Worm (Caenorhabditis elegans) whole organism, young adult: Measurements from ENCODE around the gene acn-1.
A peak's percentile ranks its signal among the peaks of the same experiment; 100 is the strongest.

ENCODE experiments used
- B0019.2 ChIP-seq: fragments of 200-800 bp; sonication (Bioruptor generic); conservative IDR thresholded peaks from 2 replicates; pipeline ENCODE4 v1.3.6; 2022; ENCODE audit warnings: missing genetic modification reagents, missing genetic modification characterization, missing compliant biosample characterization
- B0336.3 ChIP-seq: fragments of 200-800 bp; sonication (Bioruptor generic); IDR thresholded peaks from 2 replicates; pipeline ENCODE4 v1.3.6; 2022; ENCODE audit warnings: missing genetic modification characterization, missing compliant biosample characterization
- F10E7.11 ChIP-seq: sonication (generic microtip); optimal IDR thresholded peaks from 2 replicates; lab custom pipeline; 2017; ENCODE audit warnings: mild to moderate bottlenecking, missing genetic modification characterization, moderate library complexity, missing compliant biosample characterization
- F49E8.2 ChIP-seq: sonication (generic microtip); optimal IDR thresholded peaks from 3 replicates; lab custom pipeline; 2017; ENCODE audit warnings: missing genetic modification characterization, mild to moderate bottlenecking, missing compliant biosample characterization, antibody characterized with exemption, moderate library complexity; ENCODE audit not compliant: insufficient read depth
- F57A8.1 ChIP-seq: fragments of 200-800 bp; sonication (Bioruptor generic); optimal IDR thresholded peaks from 2 replicates; lab custom pipeline; 2018; ENCODE audit warnings: mild to moderate bottlenecking, missing genetic modification characterization, moderate library complexity, missing compliant biosample characterization
- K11D2.4 ChIP-seq: fragments of 200-800 bp; sonication (Bioruptor generic); IDR thresholded peaks from 2 replicates; pipeline ENCODE4 v1.3.6; 2022; ENCODE audit warnings: missing genetic modification reagents, missing genetic modification characterization, missing compliant biosample characterization
- T07F8.4 ChIP-seq: sonication (generic microtip); optimal IDR thresholded peaks from 2 replicates; lab custom pipeline; 2016; ENCODE audit warnings: mild to moderate bottlenecking, missing genetic modification characterization, moderate library complexity, missing compliant biosample characterization
- T26A5.8 ChIP-seq: sonication (generic microtip); optimal IDR thresholded peaks from 2 replicates; lab custom pipeline; 2016; ENCODE audit warnings: missing genetic modification characterization, missing compliant biosample characterization
- Y53F4B.3 ChIP-seq: fragments of 200-800 bp; sonication (Bioruptor generic); IDR thresholded peaks from 2 replicates; pipeline ENCODE4 v1.3.6; 2022; ENCODE audit warnings: missing genetic modification reagents, missing genetic modification characterization, missing compliant biosample characterization
- Y56A3A.18 ChIP-seq: fragments of 200-800 bp; sonication (Bioruptor generic); IDR thresholded peaks from 2 replicates; pipeline ENCODE4 v1.3.6; 2022; ENCODE audit warnings: missing genetic modification reagents, missing genetic modification characterization, missing compliant biosample characterization
- ZK185.1 ChIP-seq: sonication (generic microtip); optimal IDR thresholded peaks from 2 replicates; lab custom pipeline; 2016; ENCODE audit warnings: mild to moderate bottlenecking, missing genetic modification characterization, missing compliant biosample characterization; ENCODE audit not compliant: poor library complexity, severe bottlenecking
- bed-1 ChIP-seq: fragments of 200-800 bp; sonication (Bioruptor generic); IDR thresholded peaks from 2 replicates; pipeline ENCODE4 v1.3.6; 2022; ENCODE audit warnings: missing genetic modification reagents, missing genetic modification characterization, missing compliant biosample characterization
- bed-2 ChIP-seq: fragments of 200-800 bp; sonication (Bioruptor generic); IDR thresholded peaks from 2 replicates; pipeline ENCODE4 v1.3.6; 2022; ENCODE audit warnings: missing genetic modification reagents, missing genetic modification characterization, missing compliant biosample characterization
- ceh-40 ChIP-seq: fragments of 200-800 bp; sonication (Bioruptor generic); IDR thresholded peaks from 2 replicates; pipeline ENCODE4 v1.3.6; 2022; ENCODE audit warnings: missing genetic modification characterization, missing compliant biosample characterization
- chd-7 ChIP-seq: sonication (generic microtip); optimal IDR thresholded peaks from 2 replicates; lab custom pipeline; 2016; ENCODE audit warnings: mild to moderate bottlenecking, missing genetic modification characterization, moderate library complexity, missing compliant biosample characterization
- dox-1 ChIP-seq: fragments of 200-800 bp; sonication (Bioruptor generic); IDR thresholded peaks from 2 replicates; pipeline ENCODE4 v1.3.6; 2022; ENCODE audit warnings: missing genetic modification reagents, missing genetic modification characterization, missing compliant biosample characterization
- dpff-1 ChIP-seq: sonication (generic microtip); optimal IDR thresholded peaks from 2 replicates; lab custom pipeline; 2017; ENCODE audit warnings: mild to moderate bottlenecking, missing genetic modification characterization, missing compliant biosample characterization
- dpl-1 ChIP-seq: fragments of 150-350 bp; optimal IDR thresholded peaks from 2 replicates; lab custom pipeline; 2014; ENCODE audit warnings: missing biosample characterization, missing genetic modification reagents, missing genetic modification characterization
- efl-1 ChIP-seq: fragments of 150-350 bp; optimal IDR thresholded peaks from 2 replicates; lab custom pipeline; 2014; ENCODE audit warnings: missing biosample characterization, missing genetic modification reagents, missing genetic modification characterization
- egrh-3 ChIP-seq: fragments of 200-800 bp; sonication (Bioruptor generic); IDR thresholded peaks from 2 replicates; pipeline ENCODE4 v1.3.6; 2022; ENCODE audit warnings: missing genetic modification reagents, missing genetic modification characterization, missing compliant biosample characterization
- fkh-3 ChIP-seq: sonication (generic microtip); optimal IDR thresholded peaks from 2 replicates; lab custom pipeline; 2016; ENCODE audit warnings: mild to moderate bottlenecking, missing genetic modification characterization, missing compliant biosample characterization
- gei-17 ChIP-seq: fragments of 200-800 bp; sonication (Bioruptor generic); optimal IDR thresholded peaks from 2 replicates; lab custom pipeline; 2018; ENCODE audit warnings: mild to moderate bottlenecking, missing genetic modification characterization, missing compliant biosample characterization
- hlh-12 ChIP-seq: sonication (generic microtip); optimal IDR thresholded peaks from 2 replicates; lab custom pipeline; 2016; ENCODE audit warnings: missing genetic modification characterization, missing compliant biosample characterization
- hrde-1 ChIP-seq: sonication (generic microtip); optimal IDR thresholded peaks from 2 replicates; lab custom pipeline; 2016; ENCODE audit warnings: missing genetic modification characterization, mild to moderate bottlenecking, missing compliant biosample characterization, moderate library complexity, missing genotype, missing genetic modification reagents, borderline replicate concordance
- let-526 ChIP-seq: fragments of 200-800 bp; sonication (Bioruptor generic); IDR thresholded peaks from 2 replicates; pipeline ENCODE4 v1.3.6; 2022; ENCODE audit warnings: missing genetic modification reagents, missing genetic modification characterization, missing compliant biosample characterization
- let-607 ChIP-seq, 2 experiments: fragments of 200-800 bp in 1 of 2; sonication (Bioruptor generic) in 1 of 2; sonication (generic microtip) in 1 of 2; optimal IDR thresholded peaks; 2 replicates each; lab custom pipeline; 2016 to 2018; ENCODE audit warnings: mild to moderate bottlenecking in 2 of 2, missing compliant biosample characterization in 2 of 2, missing genetic modification characterization in 2 of 2, moderate library complexity in 2 of 2, missing genotype in 1 of 2
- lin-26 ChIP-seq: fragments of 200-800 bp; sonication (Bioruptor generic); IDR thresholded peaks from 2 replicates; pipeline ENCODE4 v1.3.6; 2022; ENCODE audit warnings: missing genetic modification reagents, missing genetic modification characterization, missing compliant biosample characterization
- lin-35 ChIP-seq, 3 experiments: fragments of 150-350 bp in 2 of 3; sonication (generic microtip) in 1 of 3; optimal IDR thresholded peaks; 2 replicates each; lab custom pipeline; 2014 to 2018; ENCODE audit warnings: missing biosample characterization in 3 of 3, missing genetic modification characterization in 3 of 3, missing genetic modification reagents in 3 of 3
- lin-40 ChIP-seq: sonication (generic microtip); optimal IDR thresholded peaks from 2 replicates; lab custom pipeline; 2016; ENCODE audit warnings: missing genetic modification characterization, mild to moderate bottlenecking, missing compliant biosample characterization, missing genotype, missing genetic modification reagents
- lin-54 ChIP-seq: fragments of 200-800 bp; sonication (Bioruptor generic); optimal IDR thresholded peaks from 2 replicates; lab custom pipeline; 2018; ENCODE audit warnings: mild to moderate bottlenecking, missing genetic modification characterization, missing compliant biosample characterization
- lsy-27 ChIP-seq: sonication (generic microtip); optimal IDR thresholded peaks from 2 replicates; lab custom pipeline; 2017; ENCODE audit warnings: missing genetic modification characterization, mild to moderate bottlenecking, missing compliant biosample characterization, antibody characterized with exemption, missing genotype, borderline replicate concordance; ENCODE audit not compliant: insufficient read depth
- madf-6 ChIP-seq: fragments of 200-800 bp; sonication (Bioruptor generic); IDR thresholded peaks from 2 replicates; pipeline ENCODE4 v1.3.6; 2022; ENCODE audit warnings: missing genetic modification reagents, missing genetic modification characterization, missing compliant biosample characterization
- madf-8 ChIP-seq: fragments of 200-800 bp; sonication (Bioruptor generic); conservative IDR thresholded peaks from 2 replicates; pipeline ENCODE4 v1.3.6; 2022; ENCODE audit warnings: missing genetic modification reagents, missing genetic modification characterization, missing compliant biosample characterization
- mes-4 ChIP-seq: sonication (generic microtip); optimal IDR thresholded peaks from 2 replicates; lab custom pipeline; 2016; ENCODE audit warnings: missing genotype, missing genetic modification characterization, missing compliant biosample characterization
- nfya-1 ChIP-seq: sonication (generic microtip); optimal IDR thresholded peaks from 2 replicates; lab custom pipeline; 2017; ENCODE audit warnings: antibody characterized with exemption, missing compliant biosample characterization, missing genetic modification characterization, borderline replicate concordance; ENCODE audit not compliant: insufficient read depth
- nfyb-1 ChIP-seq: fragments of 200-800 bp; sonication (Bioruptor generic); IDR thresholded peaks from 2 replicates; pipeline ENCODE4 v1.3.6; 2022; ENCODE audit warnings: missing genetic modification reagents, missing genetic modification characterization, missing compliant biosample characterization
- nhr-120 ChIP-seq: fragments of 200-800 bp; sonication (Bioruptor generic); IDR thresholded peaks from 2 replicates; pipeline ENCODE4 v1.3.6; 2022; ENCODE audit warnings: missing genetic modification characterization, missing compliant biosample characterization
- nhr-80 ChIP-seq: sonication (generic microtip); optimal IDR thresholded peaks from 2 replicates; lab custom pipeline; 2016; ENCODE audit warnings: missing genetic modification characterization, missing compliant biosample characterization
- pbrm-1 ChIP-seq: fragments of 200-800 bp; sonication (Bioruptor generic); IDR thresholded peaks from 2 replicates; pipeline ENCODE4 v1.3.6; 2022; ENCODE audit warnings: missing genetic modification reagents, missing genetic modification characterization, missing compliant biosample characterization
- rec-8 ChIP-seq, 2 experiments: sonication (generic microtip); optimal IDR thresholded peaks; 2 replicates each; lab custom pipeline; 2016; ENCODE audit warnings: mild to moderate bottlenecking in 2 of 2, missing genetic modification characterization in 2 of 2, missing genetic modification reagents in 2 of 2, missing genotype in 2 of 2, missing biosample characterization in 1 of 2, missing compliant biosample characterization in 1 of 2, moderate library complexity in 1 of 2
- rpc-1 ChIP-seq, 2 experiments: fragments of 150-350 bp in 1 of 2; sonication (generic microtip) in 1 of 2; optimal IDR thresholded peaks; 2 replicates each; lab custom pipeline; 2014 to 2018; ENCODE audit warnings: missing biosample characterization in 1 of 2, missing genetic modification characterization in 1 of 2, missing genetic modification reagents in 1 of 2, missing genotype in 1 of 2
- sdz-38 ChIP-seq: sonication (generic microtip); optimal IDR thresholded peaks from 2 replicates; lab custom pipeline; 2016; ENCODE audit warnings: missing genotype, missing genetic modification characterization, missing compliant biosample characterization
- tbx-9 ChIP-seq: sonication (generic microtip); optimal IDR thresholded peaks from 2 replicates; lab custom pipeline; 2016; ENCODE audit warnings: borderline replicate concordance, missing genetic modification characterization, inconsistent platforms, missing compliant biosample characterization
- zfh-2 ChIP-seq: fragments of 200-800 bp; sonication (Bioruptor generic); conservative IDR thresholded peaks from 2 replicates; pipeline ENCODE4 v1.3.6; 2022; ENCODE audit warnings: missing genetic modification reagents, missing genetic modification characterization, missing compliant biosample characterization
- ztf-18 ChIP-seq: sonication (generic microtip); optimal IDR thresholded peaks from 2 replicates; lab custom pipeline; 2016; ENCODE audit warnings: missing genotype, mild to moderate bottlenecking, missing genetic modification characterization, missing compliant biosample characterization
- ztf-22 ChIP-seq: fragments of 200-800 bp; sonication (Bioruptor generic); optimal IDR thresholded peaks from 2 replicates; lab custom pipeline; 2018; ENCODE audit warnings: mild to moderate bottlenecking, missing genetic modification characterization, moderate library complexity, missing compliant biosample characterization
- ztf-25 ChIP-seq: fragments of 200-800 bp; sonication (Bioruptor generic); IDR thresholded peaks from 2 replicates; pipeline ENCODE4 v1.3.6; 2022; ENCODE audit warnings: missing genetic modification reagents, missing genetic modification characterization, missing compliant biosample characterization

Gene acn-1

ce11 chrX:5106187-5106694, 9.4 kb upstream of the acn-1 start (continued):
- TF ChIP-seq nhr-80 (tag; lab: Kevin White, UChicago) (peak; percentile 41), nhr-120 (no peak), K11D2.4 (GFP tag; lab: Robert Waterston, UW) (no peak), hlh-12 (tag; lab: Kevin White, UChicago) (no peak), lin-54 (GFP tag; lab: Kevin White, UChicago) (peak; percentile 21), gei-17 (GFP tag; lab: Kevin White, UChicago) (peak; percentile 87), hrde-1 (tag; lab: Kevin White, UChicago) (no peak), dpff-1 (tag; lab: Kevin White, UChicago) (no peak), bed-1 (GFP tag; lab: Robert Waterston, UW) (no peak), sdz-38 (tag; lab: Kevin White, UChicago) (no peak), madf-6 (GFP tag; lab: Robert Waterston, UW) (peak; percentile 19; the same call in 1 of the 2 replicates), rpc-1 (optimal IDR thresholded peaks at IDR 0.05; lab: Kevin White, UChicago) (no peak), rpc-1 (tag; optimal IDR thresholded peaks at IDR 0.05; lab: Kevin White, UChicago) (no peak), ceh-40 (GFP tag; lab: Robert Waterston, UW) (no peak), Y56A3A.18 (GFP tag; lab: Robert Waterston, UW) (peak; percentile 93; the same call in 1 of the 2 replicates), T07F8.4 (tag; lab: Kevin White, UChicago) (no peak), mes-4 (tag; lab: Kevin White, UChicago) (no peak), let-607 (tag; optimal IDR thresholded peaks at IDR 0.05; lab: Kevin White, UChicago) (peak in 1 of 2 experiments; percentile 49), ztf-25 (GFP tag; lab: Robert Waterston, UW) (no peak), lin-35 (GFP tag; optimal IDR thresholded peaks at IDR 0.05; lab: Kevin White, UChicago) (no peak), madf-8 (GFP tag; lab: Robert Waterston, UW) (no peak), rec-8 (tag; optimal IDR thresholded peaks at IDR 0.05; lab: Kevin White, UChicago) (no peak), lin-40 (tag; lab: Kevin White, UChicago) (no peak), Y53F4B.3 (GFP tag; lab: Robert Waterston, UW) (no peak), zfh-2 (GFP tag; lab: Robert Waterston, UW) (peak; percentile 68), ZK185.1 (tag; lab: Kevin White, UChicago) (peak; percentile 25), tbx-9 (tag; lab: Kevin White, UChicago) (no peak), fkh-3 (tag; lab: Kevin White, UChicago) (peak; percentile 65), T26A5.8 (tag; lab: Kevin White, UChicago) (no peak), ztf-22 (GFP tag; lab: Kevin White, UChicago) (peak; percentile 54), nfya-1 (tag; lab: Kevin White, UChicago) (no peak), nfyb-1 (peak; percentile 80; the same call in 1 of the 2 replicates), dpl-1 (GFP tag; lab: Kevin White, UChicago) (no peak), dox-1 (peak; percentile 27; the same call in 1 of the 2 replicates), lin-26 (GFP tag; lab: Robert Waterston, UW) (no peak), B0336.3 (GFP tag; lab: Robert Waterston, UW) (peak; percentile 83), F49E8.2 (tag; lab: Kevin White, UChicago) (no peak), B0019.2 (0 out of 2 replicates have a peak, but pooled peaks have one; percentile 13), ztf-18 (no peak), F57A8.1 (no peak), bed-2 (no peak), pbrm-1 (GFP tag; lab: Robert Waterston, UW) (no peak; the same call in none of the 2 replicates), chd-7 (tag; lab: Kevin White, UChicago) (peak; percentile 45), lsy-27 (no peak), egrh-3 (GFP tag; lab: Robert Waterston, UW) (no peak), let-526 (no peak), F10E7.11 (tag; lab: Kevin White, UChicago) (no peak), efl-1 (GFP tag; lab: Kevin White, UChicago) (no peak)
